Comparison of ENCODE assay signal across 8 worm cellular contexts in the genomic region with DNA sequence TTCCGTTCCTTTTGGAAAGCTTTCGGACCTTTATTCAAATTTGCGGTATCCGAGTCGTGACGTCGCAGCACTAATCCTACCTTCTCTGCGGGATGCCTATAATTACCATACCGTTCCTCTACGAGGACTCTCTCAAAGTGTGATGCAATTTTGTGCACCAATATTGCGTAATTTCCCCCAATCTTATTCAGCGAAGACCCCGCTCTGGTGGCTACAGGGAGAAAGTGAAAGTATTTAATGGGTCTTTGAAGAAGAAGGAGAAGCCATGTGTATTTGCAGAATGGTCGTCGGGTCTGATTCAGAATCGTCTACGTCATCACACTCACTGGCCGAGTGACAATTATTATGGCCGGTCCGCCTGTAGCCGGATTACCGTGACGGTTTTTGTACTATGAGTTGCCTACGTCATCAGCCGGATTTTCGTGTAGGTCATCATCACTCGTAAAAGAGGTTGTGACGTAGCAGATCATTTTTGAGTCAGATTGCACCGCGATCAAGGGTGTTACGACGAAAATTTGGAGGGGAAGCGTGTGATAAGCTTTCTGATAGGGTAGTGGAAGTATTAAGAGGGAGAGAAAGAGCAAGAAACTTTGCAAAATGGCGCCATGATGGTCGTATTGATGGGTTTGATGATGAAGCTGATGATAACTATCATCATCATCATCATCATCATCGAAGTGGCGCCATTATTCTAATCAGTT.
TF ChIP-seq lines count a peak whose summit lies in the region.

No protein-coding gene starts in this region.

TF ChIP-seq in whole organism, L1 larva, 84 proteins besides CTCF, POLR2A, EP300 and RAD21:
- peak; percentile 52 for TF ChIP-seq elt-2 (tag; optimal IDR thresholded peaks at IDR 0.05; lab: Kevin White, UChicago)
- peak; percentile 66 for TF ChIP-seq blmp-1 (tag; optimal IDR thresholded peaks at IDR 0.05; lab: Kevin White, UChicago)
- TF ChIP-seq snu-23 (GFP tag; optimal IDR thresholded peaks at IDR 0.05; lab: Kevin White, UChicago), result peak; percentile 10
- TF ChIP-seq nhr-71 (tag; optimal IDR thresholded peaks at IDR 0.05; lab: Kevin White, UChicago), result peak; percentile 30
- peak; percentile 36 for TF ChIP-seq nhr-85 (tag; lab: Kevin White, UChicago)
- no peak for TF ChIP-seq efl-1 (optimal IDR thresholded peaks at IDR 0.05; lab: Kevin White, UChicago)
- peak in 1 of 2 experiments; percentile 66 for TF ChIP-seq efl-1 (GFP tag; optimal IDR thresholded peaks at IDR 0.05 in 1 of 2; lab: Kevin White, UChicago)
- no peak for TF ChIP-seq elt-3 (tag; optimal IDR thresholded peaks at IDR 0.05; lab: Kevin White, UChicago)
- no peak for TF ChIP-seq C04F5.9 (tag; optimal IDR thresholded peaks at IDR 0.05; lab: Kevin White, UChicago)

TF ChIP-seq in whole organism, L2 larva, 48 proteins besides CTCF, POLR2A, EP300 and RAD21:
- TF ChIP-seq crh-2 (tag; optimal IDR thresholded peaks at IDR 0.05; lab: Kevin White, UChicago) (peak; percentile 7), nhr-237 (tag; optimal IDR thresholded peaks at IDR 0.05; lab: Kevin White, UChicago) (no peak), blmp-1 (tag; optimal IDR thresholded peaks at IDR 0.05; lab: Kevin White, UChicago; ENCODE audit: insufficient read depth) (peak; percentile 36), fos-1 (tag; optimal IDR thresholded peaks at IDR 0.05; lab: Kevin White, UChicago) (peak; percentile 51), lin-11 (tag; optimal IDR thresholded peaks at IDR 0.05; lab: Kevin White, UChicago) (no peak), sma-9 (GFP tag; optimal IDR thresholded peaks at IDR 0.05; lab: Kevin White, UChicago) (peak; percentile 36), sma-9 (tag; optimal IDR thresholded peaks at IDR 0.05; lab: Kevin White, UChicago) (no peak), nhr-25 (tag; optimal IDR thresholded peaks at IDR 0.05; lab: Kevin White, UChicago) (peak; percentile 58), aly-2 (tag; optimal IDR thresholded peaks at IDR 0.05; lab: Kevin White, UChicago) (no peak)

TF ChIP-seq in whole organism, L3 larva, 47 proteins besides CTCF, POLR2A, EP300 and RAD21:
- TF ChIP-seq egl-27 (tag; optimal IDR thresholded peaks at IDR 0.05; lab: Kevin White, UChicago), result no peak
- TF ChIP-seq egl-5 (tag; optimal IDR thresholded peaks at IDR 0.05; lab: Kevin White, UChicago), result no peak
- TF ChIP-seq elt-2 (tag; optimal IDR thresholded peaks at IDR 0.05; lab: Kevin White, UChicago), result peak; percentile 61
- peak; percentile 47 for TF ChIP-seq nhr-25 (tag; optimal IDR thresholded peaks at IDR 0.05; lab: Kevin White, UChicago)
- peak; percentile 60 for TF ChIP-seq pqm-1 (tag; optimal IDR thresholded peaks at IDR 0.05; lab: Kevin White, UChicago)

TF ChIP-seq in whole organism, L4 larva, 104 proteins besides CTCF, POLR2A, EP300 and RAD21 (continues in another document):
- TF ChIP-seq daf-16 (GFP tag; optimal IDR thresholded peaks at IDR 0.05; lab: Kevin White, UChicago) (no peak), daf-16 (tag; optimal IDR thresholded peaks at IDR 0.05; lab: Kevin White, UChicago) (peak; percentile 3), aha-1 (tag; lab: Kevin White, UChicago) (peak; percentile 52), mdl-1 (tag; optimal IDR thresholded peaks at IDR 0.05; lab: Kevin White, UChicago) (no peak), unc-130 (GFP tag; optimal IDR thresholded peaks at IDR 0.05; lab: Kevin White, UChicago) (no peak), dmd-6 (GFP tag; IDR thresholded peaks at IDR 0.05; lab: Robert Waterston, UW) (peak; percentile 42), dve-1 (tag; optimal IDR thresholded peaks at IDR 0.05; lab: Kevin White, UChicago; ENCODE audit: insufficient read depth) (peak; percentile 16), nhr-42 (GFP tag; IDR thresholded peaks at IDR 0.05; lab: Robert Waterston, UW) (no peak), T26A8.4 (GFP tag; IDR thresholded peaks at IDR 0.05; lab: Robert Waterston, UW) (no peak), nhr-28 (tag; optimal IDR thresholded peaks at IDR 0.05; lab: Kevin White, UChicago) (peak; percentile 28), lin-29 (GFP tag; IDR thresholded peaks at IDR 0.05; lab: Robert Waterston, UW) (no peak), egl-43 (GFP tag; IDR thresholded peaks at IDR 0.05; lab: Robert Waterston, UW) (no peak), pqm-1 (tag; optimal IDR thresholded peaks at IDR 0.05; lab: Kevin White, UChicago) (peak; percentile 41)

TF ChIP-seq in whole organism, early embryonic, 17 proteins besides CTCF, POLR2A, EP300 and RAD21:
- TF ChIP-seq ceh-36 (tag; optimal IDR thresholded peaks at IDR 0.05; lab: Kevin White, UChicago) (peak; percentile 56), pes-1 (GFP tag; IDR thresholded peaks at IDR 0.05; lab: Robert Waterston, UW) (no peak)

TF ChIP-seq in whole organism, late embryonic, 69 proteins besides CTCF, POLR2A, EP300 and RAD21:
- TF ChIP-seq sox-2 (GFP tag; IDR thresholded peaks at IDR 0.05; lab: Robert Waterston, UW), result no peak
- TF ChIP-seq ref-2 (tag; optimal IDR thresholded peaks at IDR 0.05; lab: Kevin White, UChicago), result peak; percentile 78
- TF ChIP-seq unc-42 (tag; optimal IDR thresholded peaks at IDR 0.05; lab: Kevin White, UChicago), result no peak
- no peak for TF ChIP-seq fkh-6 (tag; optimal IDR thresholded peaks at IDR 0.05; lab: Kevin White, UChicago)
- peak; percentile 32 for TF ChIP-seq ceh-31 (tag; optimal IDR thresholded peaks at IDR 0.05; lab: Kevin White, UChicago)
TF ChIP-seq in whole organism, late embryonic: peak in this region for 2.

TF ChIP-seq in whole organism, mixed stage, embryonic, 35 proteins besides CTCF, POLR2A, EP300 and RAD21:
- TF ChIP-seq zip-8 (tag; optimal IDR thresholded peaks at IDR 0.05; lab: Kevin White, UChicago) (peak; percentile 97), nhr-2 (tag; optimal IDR thresholded peaks at IDR 0.05; lab: Kevin White, UChicago) (peak; percentile 84), elt-1 (tag; optimal IDR thresholded peaks at IDR 0.05; lab: Kevin White, UChicago; ENCODE audit: borderline replicate concordance, insufficient read depth) (no peak), ceh-43 (GFP tag; optimal IDR thresholded peaks at IDR 0.05; lab: Kevin White, UChicago) (no peak), sptf-1 (tag; optimal IDR thresholded peaks at IDR 0.05; lab: Kevin White, UChicago) (peak; percentile 6), ztf-11 (tag; optimal IDR thresholded peaks at IDR 0.05; lab: Kevin White, UChicago) (peak; percentile 3)
TF ChIP-seq in whole organism, mixed stage, embryonic: peak in this region for 4.

TF ChIP-seq in whole organism, young adult, 124 proteins besides CTCF, POLR2A, EP300 and RAD21:
- TF ChIP-seq C06A6.2 (GFP tag; conservative IDR thresholded peaks at IDR 0.05; lab: Robert Waterston, UW) (no peak), nhr-80 (tag; optimal IDR thresholded peaks at IDR 0.05; lab: Kevin White, UChicago) (peak; percentile 9), athp-1 (tag; optimal IDR thresholded peaks at IDR 0.05; lab: Kevin White, UChicago) (no peak), madf-8 (GFP tag; conservative IDR thresholded peaks at IDR 0.05; lab: Robert Waterston, UW) (no peak), hmg-20 (GFP tag; IDR thresholded peaks at IDR 0.05; lab: Robert Waterston, UW) (no peak), dpff-1 (tag; optimal IDR thresholded peaks at IDR 0.05; lab: Kevin White, UChicago) (no peak), cebp-2 (GFP tag; IDR thresholded peaks at IDR 0.05; lab: Robert Waterston, UW) (0 out of 2 replicates have a peak, but pooled peaks have one; percentile 34)
